Worm (Caenorhabditis elegans): ENCODE results near the gene F58A6.2.
"Not testable (repeated sequence)": the region's sequence is repeated elsewhere in the genome, so short reads cannot be mapped to it uniquely, and the experiment has no call there.

The F58A6.2 gene

DNA sequence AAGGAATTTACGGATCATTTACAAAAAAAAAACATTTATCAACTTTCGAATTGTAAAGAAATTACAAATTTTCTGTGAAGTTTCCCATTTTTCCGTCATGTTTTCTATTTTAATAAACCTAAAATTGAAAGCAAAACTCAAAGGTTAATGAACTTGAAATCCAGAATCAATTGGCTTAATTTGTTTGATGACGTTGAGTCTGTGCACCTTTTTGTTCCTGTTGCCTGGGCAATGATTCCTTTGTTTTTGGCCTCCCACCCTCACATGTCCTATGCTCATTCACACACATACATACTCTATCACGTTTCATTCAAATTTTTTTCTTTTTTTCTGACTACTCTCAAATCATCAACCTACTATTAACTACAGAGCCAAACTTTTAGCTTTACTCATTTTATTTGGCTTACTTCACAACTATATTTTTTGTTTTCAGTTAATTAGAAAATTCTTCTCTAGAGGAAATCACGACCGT, at the start of gene F58A6.2:
TSS of gene F58A6.2 (plus strand) at position 422 of the 472 bp plus-strand sequence.
- no peak for TF ChIP-seq him-1 (tag; optimal IDR thresholded peaks at IDR 0.05)
- no peak for TF ChIP-seq dao-5 (tag; optimal IDR thresholded peaks at IDR 0.05)
- TF ChIP-seq W03F9.2 (tag; optimal IDR thresholded peaks at IDR 0.05) = no peak

DNA sequence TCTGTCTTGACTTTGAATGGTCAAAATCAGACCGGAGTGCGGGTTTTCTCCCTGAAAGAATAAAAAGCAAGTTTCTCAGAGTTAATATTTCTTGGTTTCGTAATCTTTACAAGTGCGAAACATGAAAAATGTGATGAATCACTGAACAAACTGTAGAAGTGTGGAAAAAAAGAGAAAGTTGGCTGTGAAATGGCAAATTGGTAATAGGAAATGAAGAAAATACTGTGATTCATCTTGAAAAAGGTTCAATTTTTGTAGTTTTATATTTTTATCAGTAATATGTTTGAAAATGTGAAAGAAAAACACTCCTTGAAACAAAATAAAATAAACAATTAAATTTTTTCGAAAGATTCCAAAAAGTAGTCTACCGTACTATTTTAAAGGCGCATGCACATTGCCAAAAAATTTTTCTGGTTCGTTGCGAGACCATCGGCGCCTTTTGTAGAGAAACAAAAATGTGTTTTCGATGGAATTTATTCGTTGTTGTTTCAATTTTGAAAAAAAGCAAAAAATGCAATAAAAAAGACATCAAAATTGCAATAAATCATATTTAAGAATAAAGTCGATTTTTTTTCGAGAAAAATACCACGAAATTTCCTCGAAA, 44.8 kb upstream of the F58A6.2 start, which contains the start of gene pld-1:
TSS of gene pld-1 (minus strand) at position 51 of the 604 bp plus-strand sequence.
- TF ChIP-seq W03F9.2 (tag; optimal IDR thresholded peaks at IDR 0.05) = peak; percentile 34
- TF ChIP-seq him-1 (tag; optimal IDR thresholded peaks at IDR 0.05) = no peak
- TF ChIP-seq dao-5 (tag; optimal IDR thresholded peaks at IDR 0.05) = no peak

DNA sequence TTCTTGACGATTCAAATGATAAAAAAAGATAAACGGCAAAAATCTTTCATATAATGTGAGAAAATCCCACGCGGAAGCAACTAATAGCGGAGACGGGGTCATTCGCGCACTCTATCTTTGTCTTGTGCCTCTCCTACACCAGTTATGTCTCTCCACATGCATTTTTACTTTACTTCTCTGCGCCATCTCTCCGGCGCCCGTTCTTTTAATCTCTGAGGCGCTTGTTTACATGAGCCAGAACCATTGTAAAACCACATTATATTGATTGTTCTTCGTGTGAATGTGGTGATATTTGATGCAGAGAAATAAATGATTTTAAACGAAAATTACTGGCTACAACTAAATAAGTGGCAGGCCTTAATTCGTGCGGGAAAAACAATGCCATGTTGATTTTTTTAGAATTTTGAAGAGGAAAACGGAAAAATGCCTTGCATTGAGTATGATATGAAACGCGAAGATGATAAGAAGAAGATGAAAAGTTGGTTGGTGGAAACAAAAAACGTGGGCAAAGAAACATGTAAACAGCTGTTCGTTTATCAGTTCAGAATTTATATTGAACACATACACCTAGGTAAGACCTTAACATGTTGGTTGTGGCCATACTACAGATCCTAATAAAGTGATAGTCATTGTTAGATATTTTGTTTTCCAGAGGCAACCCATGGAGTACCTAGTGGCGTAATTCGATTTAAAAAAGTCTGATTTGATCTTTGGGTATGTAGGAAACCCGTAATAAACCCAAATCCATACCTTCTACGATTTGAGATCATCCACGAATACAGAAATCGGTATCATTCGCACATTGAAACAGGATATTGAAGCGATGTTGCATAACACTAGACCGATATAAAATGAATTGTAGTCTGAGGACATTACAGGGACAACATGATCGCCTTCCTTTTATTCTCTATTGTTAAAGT, 43.9 kb upstream of the F58A6.2 start, which contains the start of gene C04G6.2:
TSS of gene C04G6.2 (plus strand) at position 870 of the 920 bp plus-strand sequence.
- no peak for TF ChIP-seq him-1 (tag; optimal IDR thresholded peaks at IDR 0.05)
- no peak for TF ChIP-seq dao-5 (tag; optimal IDR thresholded peaks at IDR 0.05)
- TF ChIP-seq W03F9.2 (tag; optimal IDR thresholded peaks at IDR 0.05) = no peak

DNA sequence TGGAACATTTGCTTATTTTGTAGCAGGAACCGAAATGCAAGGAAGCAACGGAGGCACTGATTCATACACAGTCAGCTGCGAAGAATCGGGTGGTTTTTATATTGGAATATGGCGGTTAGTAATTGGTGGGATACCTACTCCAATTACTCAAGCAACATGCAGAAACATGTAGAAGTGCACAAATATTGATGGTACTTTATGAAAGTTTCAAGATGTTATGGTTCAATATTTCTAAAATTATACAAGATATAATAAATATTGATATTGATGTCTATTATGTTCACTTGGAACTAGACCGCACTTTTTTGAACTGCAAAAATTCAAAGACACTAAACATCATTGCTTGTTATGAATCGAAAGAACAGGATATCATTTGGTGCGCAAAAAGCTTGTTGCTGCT, 42.6 kb upstream of the F58A6.2 start, which contains the start of gene C04G6.13:
TSS of gene C04G6.13 (plus strand) at position 301 of the 400 bp plus-strand sequence.
- TF ChIP-seq W03F9.2 (tag; optimal IDR thresholded peaks at IDR 0.05) (no peak), dao-5 (tag; optimal IDR thresholded peaks at IDR 0.05) (no peak), him-1 (tag; optimal IDR thresholded peaks at IDR 0.05) (no peak)

DNA sequence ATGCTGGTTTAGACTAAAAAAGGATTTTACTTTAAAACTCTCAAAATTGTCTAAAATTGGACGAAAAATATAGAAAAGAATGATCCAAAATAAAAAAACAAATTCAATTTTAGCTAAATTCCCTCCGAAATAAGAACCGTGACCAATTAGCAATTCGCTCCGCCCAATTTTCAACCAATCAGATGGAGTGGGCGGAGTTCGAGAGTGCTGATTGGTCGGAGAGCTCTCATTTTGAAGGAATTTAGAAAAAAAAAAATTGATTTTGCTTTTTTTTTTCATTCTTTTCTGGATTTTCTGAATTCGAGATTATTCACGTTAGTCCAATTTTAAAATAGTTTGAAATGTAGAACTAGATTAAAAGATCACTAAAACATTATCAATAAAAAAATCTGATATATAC, 37.5 kb upstream of the F58A6.2 start:
- no peak for TF ChIP-seq W03F9.2 (tag; optimal IDR thresholded peaks at IDR 0.05)
- no peak for TF ChIP-seq dao-5 (tag; optimal IDR thresholded peaks at IDR 0.05)
- no peak for TF ChIP-seq him-1 (tag; optimal IDR thresholded peaks at IDR 0.05)

DNA sequence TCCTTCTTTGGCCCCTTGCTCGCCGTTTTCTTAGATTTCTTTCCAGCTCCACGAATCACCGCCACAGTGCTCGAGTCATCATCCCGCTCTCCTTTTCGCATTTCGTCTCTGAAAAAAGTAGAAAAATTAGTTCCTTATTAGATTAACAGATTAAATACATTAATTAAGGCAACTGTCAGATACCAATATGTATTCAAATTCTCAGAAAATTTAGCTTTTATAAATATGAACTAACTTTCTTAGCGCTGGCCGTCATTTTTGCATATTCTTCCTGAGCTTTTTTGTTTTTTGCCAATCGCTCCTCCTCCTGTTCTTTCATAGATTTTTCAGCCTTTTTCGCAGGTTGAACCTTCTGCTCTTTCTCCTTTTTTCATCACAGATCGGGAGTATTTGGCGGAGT, 36.9 kb upstream of the F58A6.2 start, which contains the start of gene C04G6.6:
TSS of gene C04G6.6 (minus strand) at position 101 of the 400 bp plus-strand sequence.
- TF ChIP-seq W03F9.2 (tag; optimal IDR thresholded peaks at IDR 0.05) = no peak
- no peak for TF ChIP-seq dao-5 (tag; optimal IDR thresholded peaks at IDR 0.05)
- no peak for TF ChIP-seq him-1 (tag; optimal IDR thresholded peaks at IDR 0.05)

DNA sequence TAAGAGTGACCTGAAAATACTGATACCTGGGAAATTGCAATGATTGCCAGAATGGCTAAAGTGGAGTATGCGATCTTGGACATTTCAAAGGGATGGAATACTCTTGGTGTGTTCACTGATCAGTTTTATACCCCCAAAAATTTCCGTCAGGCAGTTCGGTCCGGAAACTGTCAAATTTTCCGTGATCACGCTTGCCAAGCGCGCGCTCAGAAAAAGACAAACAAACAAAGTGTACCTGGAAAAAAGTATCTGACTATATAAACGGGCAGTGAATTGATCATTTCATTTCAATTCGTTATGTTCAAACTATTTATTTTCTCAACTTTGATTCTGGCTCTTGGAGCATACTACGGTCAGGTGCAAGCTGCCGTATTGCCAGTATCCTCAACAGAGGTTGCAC, 34.8 kb upstream of the F58A6.2 start, which contains the start of the genes idpb-3 and idpb-1:
TSS of gene idpb-3 (minus strand) at position 101 of the 400 bp plus-strand sequence.
TSS of gene idpb-1 (plus strand) at position 284 of the 400 bp plus-strand sequence.
- TF ChIP-seq dao-5 (tag; optimal IDR thresholded peaks at IDR 0.05) (no peak), him-1 (tag; optimal IDR thresholded peaks at IDR 0.05) (no peak), W03F9.2 (tag; optimal IDR thresholded peaks at IDR 0.05) (no peak)

DNA sequence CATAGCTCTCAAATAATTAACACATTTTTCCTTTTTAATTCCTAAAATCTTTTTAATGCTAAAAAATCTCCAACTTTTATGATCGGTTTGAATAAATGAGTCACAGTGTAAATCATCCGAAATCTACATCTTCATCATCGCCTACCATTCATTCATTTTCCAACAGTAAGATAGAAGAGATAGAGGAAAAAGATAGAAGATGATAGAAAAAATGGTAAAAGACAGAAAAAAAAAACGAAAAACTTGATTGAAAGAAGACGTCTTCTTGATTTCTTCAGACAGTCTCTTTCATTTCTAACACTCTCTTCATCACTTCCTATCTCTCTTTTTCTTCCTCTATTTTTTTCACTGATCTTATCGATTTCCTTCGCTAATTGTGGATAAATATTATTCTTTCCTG, 33.3 kb upstream of the F58A6.2 start:
- TF ChIP-seq him-1 (tag; optimal IDR thresholded peaks at IDR 0.05) = no peak
- no peak for TF ChIP-seq W03F9.2 (tag; optimal IDR thresholded peaks at IDR 0.05)
- TF ChIP-seq dao-5 (tag; optimal IDR thresholded peaks at IDR 0.05) = no peak

ce11 chrII:5103784-5104457, 32.6 kb upstream of the F58A6.2 start, which contains the start of the genes C04G6.11 and mpk-2:
TSS of gene C04G6.11 (minus strand) at chrII:5103834.
TSS of gene mpk-2 (plus strand) at chrII:5104118.
- no peak for TF ChIP-seq dao-5 (tag; optimal IDR thresholded peaks at IDR 0.05)
- TF ChIP-seq W03F9.2 (tag; optimal IDR thresholded peaks at IDR 0.05) = no peak
- TF ChIP-seq him-1 (tag; optimal IDR thresholded peaks at IDR 0.05) = no peak

- TF ChIP-seq him-1 (tag; optimal IDR thresholded peaks at IDR 0.05) (peak; percentile 86), W03F9.2 (tag; optimal IDR thresholded peaks at IDR 0.05) (peak; percentile 32), dao-5 (tag; optimal IDR thresholded peaks at IDR 0.05) (peak; percentile 76)
Measured at ce11 chrII:5105020-5105419, 31.5 kb upstream of the F58A6.2 start.

- TF ChIP-seq dao-5 (tag; optimal IDR thresholded peaks at IDR 0.05) (no peak), him-1 (tag; optimal IDR thresholded peaks at IDR 0.05) (no peak), W03F9.2 (tag; optimal IDR thresholded peaks at IDR 0.05) (no peak)
Measured at ce11 chrII:5109693-5110092, 26.8 kb upstream of the F58A6.2 start, which contains the start of gene F09C12.2. TSS of gene F09C12.2 (plus strand) at chrII:5110012.

DNA sequence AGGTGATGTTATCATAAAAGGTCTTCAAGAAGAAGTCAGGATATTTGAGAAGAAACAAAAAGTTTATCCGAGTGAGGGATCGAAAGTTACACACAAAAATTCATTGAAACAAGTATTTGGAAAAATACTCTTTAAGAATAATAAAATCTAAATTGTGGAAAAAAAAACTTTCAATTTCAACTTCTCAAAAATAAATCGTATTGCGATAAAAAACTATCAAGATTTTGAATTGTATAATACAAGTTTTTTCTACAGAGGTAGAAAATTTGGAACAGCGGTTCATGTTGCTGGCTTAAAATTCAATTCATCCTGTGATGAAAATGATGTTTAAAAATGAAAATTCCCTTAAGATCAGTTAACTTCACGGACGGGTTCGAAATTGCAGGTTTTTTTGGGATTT, 24.4 kb upstream of the F58A6.2 start, which contains the start of gene F09C12.8:
TSS of gene F09C12.8 (plus strand) at position 301 of the 400 bp plus-strand sequence.
- TF ChIP-seq dao-5 (tag; optimal IDR thresholded peaks at IDR 0.05) (no peak), W03F9.2 (tag; optimal IDR thresholded peaks at IDR 0.05) (no peak), him-1 (tag; optimal IDR thresholded peaks at IDR 0.05) (no peak)

- TF ChIP-seq dao-5, W03F9.2, him-1 (tag; optimal IDR thresholded peaks at IDR 0.05): not testable (repeated sequence)
Measured at ce11 chrII:5115235-5115634, 21.3 kb upstream of the F58A6.2 start, which contains the start of gene msp-74. TSS of gene msp-74 (minus strand) at chrII:5115335.

Measured in whole organism, L4/young adult.